Fruit fly (Drosophila melanogaster) whole organism, embryonic: ENCODE measurements around the gene CG43051.

Source experiments
- CG10321 ChIP-seq: fragments of 200-800 bp; sonication (Bioruptor generic); IDR thresholded peaks from 2 replicates; pipeline ENCODE4 v1.3.6; 2022; ENCODE audit warnings: missing biosample characterization, missing genetic modification characterization
- CG10462 ChIP-seq: fragments of 200-800 bp; sonication (Bioruptor generic); optimal IDR thresholded peaks from 2 replicates; lab custom pipeline; 2016; ENCODE audit warnings: missing biosample characterization, missing genetic modification characterization
- CG12071 ChIP-seq: fragments of 200-800 bp; sonication (Bioruptor generic); optimal IDR thresholded peaks from 3 replicates; lab custom pipeline; 2018; ENCODE audit warnings: missing biosample characterization, mild to moderate bottlenecking, missing genetic modification characterization
- CG13123 ChIP-seq: fragments of 200-800 bp; sonication (Bioruptor generic); optimal IDR thresholded peaks from 2 replicates; lab custom pipeline; 2016; ENCODE audit warnings: missing biosample characterization, missing genetic modification characterization
- CG13296 ChIP-seq: fragments of 200-800 bp; sonication (Bioruptor generic); optimal IDR thresholded peaks from 3 replicates; lab custom pipeline; 2018; ENCODE audit warnings: missing biosample characterization, mild to moderate bottlenecking, missing genetic modification characterization
- CG13624 ChIP-seq: fragments of 200-800 bp; sonication (Bioruptor generic); optimal IDR thresholded peaks from 2 replicates; lab custom pipeline; 2016; ENCODE audit warnings: missing biosample characterization, missing genetic modification characterization
- CG14710 ChIP-seq: fragments of 200-800 bp; sonication (Bioruptor generic); optimal IDR thresholded peaks from 3 replicates; lab custom pipeline; 2019; ENCODE audit warnings: missing biosample characterization, mild to moderate bottlenecking, missing genetic modification characterization, moderate library complexity
- CG14860 ChIP-seq: fragments of 200-800 bp; sonication (Bioruptor generic); IDR thresholded peaks from 3 replicates; pipeline ENCODE4 v1.3.6; 2022; ENCODE audit warnings: missing biosample characterization, missing genetic modification characterization; ENCODE audit not compliant: partially characterized antibody
- CG16813 ChIP-seq: fragments of 200-800 bp; sonication (Bioruptor generic); IDR thresholded peaks from 3 replicates; pipeline ENCODE4 v1.3.6; 2022; ENCODE audit warnings: missing biosample characterization, missing genetic modification characterization; ENCODE audit not compliant: partially characterized antibody
- CG17912 ChIP-seq: fragments of 200-800 bp; sonication (Bioruptor generic); optimal IDR thresholded peaks from 2 replicates; lab custom pipeline; 2018; ENCODE audit warnings: missing biosample characterization, mild to moderate bottlenecking, missing genetic modification characterization
- CG2199 ChIP-seq: fragments of 200-800 bp; sonication (Bioruptor generic); IDR thresholded peaks from 3 replicates; pipeline ENCODE4 v1.3.6; 2022; ENCODE audit warnings: missing biosample characterization, missing genetic modification characterization
- CG2678 ChIP-seq: fragments of 200-800 bp; sonication (Bioruptor generic); optimal IDR thresholded peaks from 3 replicates; lab custom pipeline; 2019; ENCODE audit warnings: missing biosample characterization, mild to moderate bottlenecking, missing genetic modification characterization, moderate library complexity
- CG31388 ChIP-seq: fragments of 200-800 bp; sonication (Bioruptor generic); optimal IDR thresholded peaks from 2 replicates; lab custom pipeline; 2016; ENCODE audit warnings: missing biosample characterization, missing genetic modification characterization
- CG33213 ChIP-seq: fragments of 200-800 bp; sonication (Bioruptor generic); optimal IDR thresholded peaks from 3 replicates; lab custom pipeline; 2016; ENCODE audit warnings: missing biosample characterization, missing genetic modification characterization
- CG42726 ChIP-seq: fragments of 200-800 bp; sonication (Bioruptor generic); IDR thresholded peaks from 2 replicates; pipeline ENCODE4 v1.3.6; 2022; ENCODE audit warnings: missing biosample characterization, missing genetic modification characterization; ENCODE audit not compliant: partially characterized antibody
- CG6175 ChIP-seq: fragments of 200-800 bp; sonication (Bioruptor generic); IDR thresholded peaks from 3 replicates; pipeline ENCODE4 v1.3.6; 2022; ENCODE audit warnings: missing biosample characterization, missing genetic modification characterization
- CG7928 ChIP-seq: fragments of 200-800 bp; sonication (Bioruptor generic); optimal IDR thresholded peaks from 2 replicates; lab custom pipeline; 2017; ENCODE audit warnings: missing biosample characterization, mild to moderate bottlenecking, missing genetic modification characterization
- D ChIP-seq, 2 experiments: fragments of 200-800 bp in 1 of 2; fragments of >200 bp in 1 of 2; sonication (Bioruptor generic) in 1 of 2; optimal IDR thresholded peaks; 2 replicates in 1 of 2; 3 replicates in 1 of 2; lab custom pipeline; 2017; ENCODE audit warnings: mild to moderate bottlenecking in 1 of 2, missing biosample characterization in 1 of 2, missing genetic modification characterization in 1 of 2, missing genetic modification reagents in 1 of 2
- D19A ChIP-seq: fragments of 200-800 bp; optimal IDR thresholded peaks from 3 replicates; lab custom pipeline; 2019; ENCODE audit warnings: missing biosample characterization, mild to moderate bottlenecking, missing genetic modification characterization, moderate library complexity
- Doc2 ChIP-seq: fragments of 200-800 bp; sonication (Bioruptor generic); IDR thresholded peaks from 2 replicates; pipeline ENCODE4 v1.3.6; 2022; ENCODE audit warnings: missing biosample characterization, missing genetic modification characterization
- Doc3 ChIP-seq: fragments of 200-800 bp; sonication (Bioruptor generic); IDR thresholded peaks from 3 replicates; pipeline ENCODE4 v1.3.6; 2022; ENCODE audit warnings: missing biosample characterization, missing genetic modification characterization; ENCODE audit not compliant: partially characterized antibody
- HLH3B ChIP-seq: fragments of 200-800 bp; sonication (Bioruptor generic); IDR thresholded peaks from 2 replicates; pipeline ENCODE4 v1.3.6; 2022; ENCODE audit warnings: missing biosample characterization, missing genetic modification characterization
- HLHmδ ChIP-seq: fragments of 200-800 bp; sonication (Bioruptor generic); optimal IDR thresholded peaks from 2 replicates; lab custom pipeline; 2018; ENCODE audit warnings: missing biosample characterization, mild to moderate bottlenecking, missing genetic modification characterization, moderate library complexity
- HmgZ ChIP-seq: fragments of 200-800 bp; sonication (Bioruptor generic); optimal IDR thresholded peaks from 2 replicates; lab custom pipeline; 2018; ENCODE audit warnings: missing biosample characterization, mild to moderate bottlenecking, missing genetic modification characterization
- NK7.1 ChIP-seq: fragments of 200-800 bp; sonication (Bioruptor generic); optimal IDR thresholded peaks from 3 replicates; lab custom pipeline; 2016; ENCODE audit warnings: missing biosample characterization, missing genetic modification characterization
- Nf-YA ChIP-seq: fragments of 200-800 bp; sonication (Bioruptor generic); IDR thresholded peaks from 2 replicates; pipeline ENCODE4 v1.3.6; 2022; ENCODE audit warnings: missing biosample characterization, missing genetic modification characterization
- Sox102F ChIP-seq: fragments of 200-800 bp; sonication (Bioruptor generic); optimal IDR thresholded peaks from 2 replicates; lab custom pipeline; 2018; ENCODE audit warnings: missing biosample characterization, mild to moderate bottlenecking, missing genetic modification characterization, moderate library complexity
- Stat92E ChIP-seq, 3 experiments: fragments of >200 bp in 2 of 3; fragments of 200-800 bp in 1 of 3; sonication (Bioruptor generic) in 1 of 3; optimal IDR thresholded peaks; 2 replicates each; lab custom pipeline; 2017 to 2019; ENCODE audit warnings: missing biosample characterization in 3 of 3, missing genetic modification characterization in 3 of 3, mild to moderate bottlenecking in 1 of 3, moderate library complexity in 1 of 3
- ash1 ChIP-seq: fragments of 200-800 bp; sonication (Bioruptor generic); optimal IDR thresholded peaks from 2 replicates; lab custom pipeline; 2018; ENCODE audit warnings: missing biosample characterization, mild to moderate bottlenecking, missing genetic modification characterization
- br ChIP-seq: fragments of >200 bp; optimal IDR thresholded peaks from 2 replicates; lab custom pipeline; 2017
- cad ChIP-seq: fragments of >200 bp; optimal IDR thresholded peaks from 2 replicates; lab custom pipeline; 2017; ENCODE audit warnings: missing biosample characterization, missing genetic modification characterization
- crc ChIP-seq: fragments of 200-800 bp; sonication (Bioruptor generic); optimal IDR thresholded peaks from 2 replicates; lab custom pipeline; 2016; ENCODE audit warnings: missing biosample characterization, missing genetic modification characterization
- da ChIP-seq: fragments of 200-800 bp; sonication (Bioruptor generic); optimal IDR thresholded peaks from 2 replicates; lab custom pipeline; 2016; ENCODE audit warnings: missing biosample characterization, missing genetic modification characterization
- eyg ChIP-seq: fragments of 200-800 bp; sonication (Bioruptor generic); optimal IDR thresholded peaks from 3 replicates; lab custom pipeline; 2016; ENCODE audit warnings: missing biosample characterization, missing genetic modification characterization
- gsb-n ChIP-seq: fragments of 200-800 bp; sonication (Bioruptor generic); optimal IDR thresholded peaks from 3 replicates; lab custom pipeline; 2018; ENCODE audit warnings: missing biosample characterization, mild to moderate bottlenecking, missing genetic modification characterization
- gt ChIP-seq: fragments of 200-800 bp; sonication (Bioruptor generic); IDR thresholded peaks from 2 replicates; pipeline ENCODE4 v1.3.6; 2022; ENCODE audit warnings: missing biosample characterization, missing genetic modification characterization
- hb ChIP-seq: fragments of 200-800 bp; sonication (Bioruptor generic); IDR thresholded peaks from 3 replicates; pipeline ENCODE4 v1.3.6; 2022; ENCODE audit warnings: missing biosample characterization, missing genetic modification characterization; ENCODE audit not compliant: partially characterized antibody
- insv ChIP-seq, 2 experiments: fragments of 200-800 bp; sonication (Bioruptor generic); optimal IDR thresholded peaks; 3 replicates each; lab custom pipeline; 2016 to 2018; ENCODE audit warnings: missing biosample characterization in 2 of 2, missing genetic modification characterization in 2 of 2
- mam ChIP-seq: fragments of 200-800 bp; sonication (Bioruptor generic); optimal IDR thresholded peaks from 3 replicates; lab custom pipeline; 2016; ENCODE audit warnings: missing biosample characterization, missing genetic modification characterization
- odd ChIP-seq: fragments of 200-800 bp; sonication (Bioruptor generic); optimal IDR thresholded peaks from 2 replicates; lab custom pipeline; 2017; ENCODE audit warnings: missing biosample characterization, mild to moderate bottlenecking, missing genetic modification characterization
- peb ChIP-seq: fragments of 200-800 bp; sonication (Bioruptor generic); IDR thresholded peaks from 2 replicates; pipeline ENCODE4 v1.3.6; 2022; ENCODE audit warnings: missing biosample characterization, missing genetic modification characterization
- pfk ChIP-seq: fragments of 200-800 bp; sonication (Bioruptor generic); optimal IDR thresholded peaks from 2 replicates; lab custom pipeline; 2018; ENCODE audit warnings: missing biosample characterization, mild to moderate bottlenecking, missing genetic modification characterization, moderate library complexity
- repo ChIP-seq: fragments of 200-800 bp; sonication (Bioruptor generic); optimal IDR thresholded peaks from 2 replicates; lab custom pipeline; 2016; ENCODE audit warnings: missing biosample characterization, missing genetic modification characterization
- run ChIP-seq: fragments of 200-800 bp; sonication (Bioruptor generic); optimal IDR thresholded peaks from 3 replicates; lab custom pipeline; 2018; ENCODE audit warnings: missing biosample characterization, mild to moderate bottlenecking, missing genetic modification characterization
- sob ChIP-seq: fragments of 200-800 bp; sonication (Bioruptor generic); IDR thresholded peaks from 2 replicates; pipeline ENCODE4 v1.3.6; 2022; ENCODE audit warnings: missing biosample characterization, missing genetic modification characterization
- tio ChIP-seq: fragments of 200-800 bp; sonication (Bioruptor generic); optimal IDR thresholded peaks from 2 replicates; lab custom pipeline; 2017; ENCODE audit warnings: missing biosample characterization, missing genetic modification characterization, inconsistent platforms
- vfl ChIP-seq: fragments of 200-800 bp; sonication (Bioruptor generic); optimal IDR thresholded peaks from 2 replicates; lab custom pipeline; 2016; ENCODE audit warnings: missing biosample characterization, missing genetic modification characterization
- wdn ChIP-seq: fragments of 200-800 bp; sonication (Bioruptor generic); IDR thresholded peaks from 2 replicates; pipeline ENCODE4 v1.3.6; 2022; ENCODE audit warnings: missing biosample characterization, missing genetic modification characterization

Gene CG43051

dm6 chr2L:12497283-12498265 is 10.2 kb upstream of the CG43051 start, which contains the start of gene t-cup (continued):
- TF ChIP-seq CG13123 (GFP tag; lab: Kevin White, UChicago) = peak; percentile 53
- no peak for TF ChIP-seq CG16813 (GFP tag; lab: Robert Waterston, UW)
- TF ChIP-seq CG42726 = no peak
- TF ChIP-seq CG6175 (GFP tag; lab: Robert Waterston, UW) = peak; percentile 9; the same call in 1 of the 3 replicates
- peak; percentile 20 for TF ChIP-seq repo (GFP tag; lab: Kevin White, UChicago)
- TF ChIP-seq Nf-YA = peak; percentile 75
- peak; percentile 42 for TF ChIP-seq tio
- TF ChIP-seq NK7.1 (GFP tag; lab: Kevin White, UChicago) = peak; percentile 49
- peak; percentile 90 for TF ChIP-seq CG12071 (GFP tag; lab: Kevin White, UChicago)
- peak; percentile 67 for TF ChIP-seq HLHmδ
- TF ChIP-seq insv (GFP tag; optimal IDR thresholded peaks at IDR 0.05; lab: Kevin White, UChicago) = peak in 1 of 2 experiments; percentile 48
- no peak for TF ChIP-seq peb (GFP tag; lab: Robert Waterston, UW)
- no peak for TF ChIP-seq gt (GFP tag; lab: Robert Waterston, UW)
- peak; percentile 87 for TF ChIP-seq odd (GFP tag; lab: Kevin White, UChicago)
- no peak for TF ChIP-seq CG31388 (GFP tag; lab: Kevin White, UChicago)
- no peak for TF ChIP-seq run (tag; lab: Kevin White, UChicago)
- TF ChIP-seq CG33213 (GFP tag; lab: Kevin White, UChicago) = peak; percentile 74
- peak; percentile 72 for TF ChIP-seq CG13624 (GFP tag; lab: Kevin White, UChicago)
- peak; percentile 89 for TF ChIP-seq CG13296 (GFP tag; lab: Kevin White, UChicago)
- no peak for TF ChIP-seq Stat92E (GFP tag; optimal IDR thresholded peaks at IDR 0.05; lab: Kevin White, UChicago)
- TF ChIP-seq pfk (GFP tag; lab: Kevin White, UChicago) = peak; percentile 60
- TF ChIP-seq vfl (GFP tag; lab: Kevin White, UChicago) = no peak
- peak; percentile 72 for TF ChIP-seq da (GFP tag; lab: Kevin White, UChicago)
- peak; percentile 50; the same call in 1 of the 2 replicates for TF ChIP-seq HLH3B (GFP tag; lab: Robert Waterston, UW)
- no peak for TF ChIP-seq cad
- TF ChIP-seq mam (GFP tag; lab: Kevin White, UChicago) = no peak
- peak; percentile 92 for TF ChIP-seq HmgZ (tag; lab: Kevin White, UChicago)
- no peak for TF ChIP-seq CG2199 (GFP tag; lab: Robert Waterston, UW)
- TF ChIP-seq Doc2 (GFP tag; lab: Robert Waterston, UW) = no peak
- peak; percentile 82 for TF ChIP-seq CG2678 (tag; lab: Kevin White, UChicago)
- TF ChIP-seq Sox102F (GFP tag; lab: Kevin White, UChicago) = peak; percentile 67
- peak; percentile 62 for TF ChIP-seq CG7928 (GFP tag; lab: Kevin White, UChicago)
- TF ChIP-seq hb (GFP tag; lab: Robert Waterston, UW) = no peak
- no peak for TF ChIP-seq br (lab: Kevin White, UChicago)
- TF ChIP-seq CG17912 (GFP tag; lab: Kevin White, UChicago) = peak; percentile 90
- peak; percentile 44; the same call in 1 of the 2 replicates for TF ChIP-seq CG10321
- no peak for TF ChIP-seq Doc3 (GFP tag; lab: Robert Waterston, UW)
- TF ChIP-seq CG14860 (GFP tag; lab: Robert Waterston, UW) = no peak
- peak; percentile 23 for TF ChIP-seq CG10462 (GFP tag; lab: Kevin White, UChicago)
- TF ChIP-seq CG14710 (tag; lab: Kevin White, UChicago) = peak; percentile 54
- TF ChIP-seq sob (GFP tag; lab: Robert Waterston, UW) = peak; percentile 78; the same call in 1 of the 2 replicates
- TF ChIP-seq wdn (GFP tag; lab: Robert Waterston, UW) = peak; percentile 58
- TF ChIP-seq eyg = peak; percentile 73
- TF ChIP-seq gsb-n = peak; percentile 74
- peak; percentile 29 for TF ChIP-seq crc (GFP tag; lab: Kevin White, UChicago)
- TF ChIP-seq ash1 (GFP tag; lab: Kevin White, UChicago) = peak; percentile 81
- peak; percentile 43 for TF ChIP-seq D19A (tag; lab: Kevin White, UChicago)
- TF ChIP-seq D (optimal IDR thresholded peaks at IDR 0.05; lab: Kevin White, UChicago) = no peak
- TF ChIP-seq D (GFP tag; optimal IDR thresholded peaks at IDR 0.05; lab: Kevin White, UChicago) = peak; percentile 69
